Fruit fly (Drosophila melanogaster) whole organism, embryonic: ENCODE results near the gene opa.

Source experiments
- B-H1 ChIP-seq: fragments of 200-800 bp; sonication (Bioruptor generic); IDR thresholded peaks from 3 replicates; pipeline ENCODE4 v1.3.6; 2022; ENCODE audit warnings: missing biosample characterization, missing genetic modification characterization
- CG10565 ChIP-seq: fragments of 200-800 bp; sonication (Bioruptor generic); optimal IDR thresholded peaks from 3 replicates; lab custom pipeline; 2016; ENCODE audit warnings: missing biosample characterization, mild to moderate bottlenecking, missing genetic modification characterization
- CG10979 ChIP-seq: fragments of 200-800 bp; sonication (Bioruptor generic); optimal IDR thresholded peaks from 2 replicates; lab custom pipeline; 2018; ENCODE audit warnings: missing biosample characterization, mild to moderate bottlenecking, missing genetic modification characterization, moderate library complexity
- CG11723 ChIP-seq: fragments of 200-800 bp; sonication (Bioruptor generic); optimal IDR thresholded peaks from 2 replicates; lab custom pipeline; 2017; ENCODE audit warnings: missing biosample characterization, mild to moderate bottlenecking, missing genetic modification characterization
- CG1233 ChIP-seq: fragments of 200-800 bp; sonication (Bioruptor generic); optimal IDR thresholded peaks from 4 replicates; lab custom pipeline; 2018; ENCODE audit warnings: missing biosample characterization, mild to moderate bottlenecking, missing genetic modification characterization
- CG12769 ChIP-seq: fragments of 200-800 bp; sonication (Bioruptor generic); optimal IDR thresholded peaks from 2 replicates; lab custom pipeline; 2019; ENCODE audit warnings: missing biosample characterization, mild to moderate bottlenecking, missing genetic modification characterization, moderate library complexity
- CG13287 ChIP-seq: fragments of 200-800 bp; sonication (Bioruptor generic); IDR thresholded peaks from 2 replicates; pipeline ENCODE4 v1.3.6; 2022; ENCODE audit warnings: missing biosample characterization, missing genetic modification characterization; ENCODE audit not compliant: partially characterized antibody
- CG13424 ChIP-seq: fragments of 200-800 bp; sonication (Bioruptor generic); optimal IDR thresholded peaks from 2 replicates; lab custom pipeline; 2019; ENCODE audit warnings: missing biosample characterization, mild to moderate bottlenecking, missing genetic modification characterization, moderate library complexity
- CG13624 ChIP-seq: fragments of 200-800 bp; sonication (Bioruptor generic); optimal IDR thresholded peaks from 2 replicates; lab custom pipeline; 2016; ENCODE audit warnings: missing biosample characterization, missing genetic modification characterization
- CG14710 ChIP-seq: fragments of 200-800 bp; sonication (Bioruptor generic); optimal IDR thresholded peaks from 3 replicates; lab custom pipeline; 2019; ENCODE audit warnings: missing biosample characterization, mild to moderate bottlenecking, missing genetic modification characterization, moderate library complexity
- CG16815 ChIP-seq: fragments of 200-800 bp; sonication (Bioruptor generic); optimal IDR thresholded peaks from 3 replicates; lab custom pipeline; 2017; ENCODE audit warnings: missing biosample characterization, mild to moderate bottlenecking, missing genetic modification characterization
- CG1792 ChIP-seq: fragments of 200-800 bp; sonication (Bioruptor generic); optimal IDR thresholded peaks from 2 replicates; lab custom pipeline; 2016; ENCODE audit warnings: missing biosample characterization, missing genetic modification characterization
- CG2678 ChIP-seq: fragments of 200-800 bp; sonication (Bioruptor generic); optimal IDR thresholded peaks from 3 replicates; lab custom pipeline; 2019; ENCODE audit warnings: missing biosample characterization, mild to moderate bottlenecking, missing genetic modification characterization, moderate library complexity
- CG2875 ChIP-seq: fragments of 200-800 bp; sonication (Bioruptor generic); optimal IDR thresholded peaks from 2 replicates; lab custom pipeline; 2017; ENCODE audit warnings: missing biosample characterization, mild to moderate bottlenecking, missing genetic modification characterization, missing genetic modification reagents
- CG3065 ChIP-seq: fragments of 200-800 bp; sonication (Bioruptor generic); optimal IDR thresholded peaks from 2 replicates; lab custom pipeline; 2016; ENCODE audit warnings: missing biosample characterization, missing genetic modification characterization
- CG3163 ChIP-seq: fragments of 200-800 bp; sonication (Bioruptor generic); optimal IDR thresholded peaks from 3 replicates; lab custom pipeline; 2016; ENCODE audit warnings: missing biosample characterization, missing genetic modification characterization
- CG34422 ChIP-seq: fragments of 200-800 bp; sonication (Bioruptor generic); IDR thresholded peaks from 3 replicates; pipeline ENCODE4 v1.3.6; 2022; ENCODE audit warnings: missing biosample characterization, missing genetic modification characterization
- CG4360 ChIP-seq: fragments of 200-800 bp; sonication (Bioruptor generic); IDR thresholded peaks from 2 replicates; pipeline ENCODE4 v1.3.6; 2022; ENCODE audit warnings: missing biosample characterization, missing genetic modification characterization
- CG4404 ChIP-seq: fragments of 200-800 bp; sonication (Bioruptor generic); IDR thresholded peaks from 2 replicates; pipeline ENCODE4 v1.3.6; 2022; ENCODE audit warnings: missing biosample characterization, missing genetic modification characterization
- CG4707 ChIP-seq: fragments of 200-800 bp; sonication (Bioruptor generic); optimal IDR thresholded peaks from 2 replicates; lab custom pipeline; 2018; ENCODE audit warnings: missing biosample characterization, mild to moderate bottlenecking, missing genetic modification characterization, moderate library complexity
- CG4730 ChIP-seq: fragments of 200-800 bp; sonication (Bioruptor generic); IDR thresholded peaks from 2 replicates; pipeline ENCODE4 v1.3.6; 2022; ENCODE audit warnings: missing biosample characterization, missing genetic modification characterization
- CG5953 ChIP-seq: fragments of 200-800 bp; sonication (Bioruptor generic); IDR thresholded peaks from 2 replicates; pipeline ENCODE4 v1.3.6; 2022; ENCODE audit warnings: missing biosample characterization, missing genetic modification characterization
- CG6689 ChIP-seq: fragments of 200-800 bp; sonication (Bioruptor generic); IDR thresholded peaks from 2 replicates; pipeline ENCODE4 v1.3.6; 2022; ENCODE audit warnings: missing biosample characterization, missing genetic modification characterization
- CG6813 ChIP-seq: fragments of 200-800 bp; sonication (Bioruptor generic); optimal IDR thresholded peaks from 2 replicates; lab custom pipeline; 2017; ENCODE audit warnings: missing biosample characterization, missing genetic modification characterization, mild to moderate bottlenecking, moderate library complexity, missing genetic modification reagents
- CG7786 ChIP-seq: fragments of 200-800 bp; sonication (Bioruptor generic); optimal IDR thresholded peaks from 2 replicates; lab custom pipeline; 2016; ENCODE audit warnings: missing biosample characterization, missing genetic modification characterization
- CG7928 ChIP-seq: fragments of 200-800 bp; sonication (Bioruptor generic); optimal IDR thresholded peaks from 2 replicates; lab custom pipeline; 2017; ENCODE audit warnings: missing biosample characterization, mild to moderate bottlenecking, missing genetic modification characterization
- CG8765 ChIP-seq: fragments of 200-800 bp; sonication (Bioruptor generic); IDR thresholded peaks from 2 replicates; pipeline ENCODE4 v1.3.6; 2022; ENCODE audit warnings: missing biosample characterization, missing genetic modification characterization
- CkIIα-i1 ChIP-seq: fragments of 200-800 bp; sonication (Bioruptor generic); IDR thresholded peaks from 2 replicates; pipeline ENCODE4 v1.3.6; 2022; ENCODE audit warnings: missing biosample characterization, missing genetic modification characterization
- Dfd ChIP-seq, 2 experiments: fragments of >200 bp; optimal IDR thresholded peaks; 2 replicates each; lab custom pipeline; 2017; ENCODE audit warnings: missing biosample characterization in 2 of 2, missing genetic modification characterization in 2 of 2
- Dip3 ChIP-seq: fragments of 200-800 bp; sonication (Bioruptor generic); optimal IDR thresholded peaks from 3 replicates; lab custom pipeline; 2016; ENCODE audit warnings: missing biosample characterization, missing genetic modification characterization
- Dll ChIP-seq: fragments of 200-800 bp; sonication (Bioruptor generic); IDR thresholded peaks from 4 replicates; pipeline ENCODE4 v1.3.6; 2022; ENCODE audit warnings: missing biosample characterization, missing genetic modification characterization; ENCODE audit not compliant: partially characterized antibody
- Elba2 ChIP-seq: fragments of 200-800 bp; sonication (Bioruptor generic); optimal IDR thresholded peaks from 3 replicates; lab custom pipeline; 2016; ENCODE audit warnings: missing biosample characterization, missing genetic modification characterization
- Lhr ChIP-seq: fragments of 200-800 bp; sonication (Bioruptor generic); optimal IDR thresholded peaks from 3 replicates; lab custom pipeline; 2017; ENCODE audit warnings: mild to moderate bottlenecking, missing biosample characterization, missing genetic modification reagents, missing genetic modification characterization
- Six4 ChIP-seq: fragments of 200-800 bp; sonication (Bioruptor generic); optimal IDR thresholded peaks from 2 replicates; lab custom pipeline; 2016; ENCODE audit warnings: missing biosample characterization, missing genetic modification characterization
- Xbp1 ChIP-seq: fragments of 200-800 bp; sonication (Bioruptor generic); optimal IDR thresholded peaks from 3 replicates; lab custom pipeline; 2016; ENCODE audit warnings: missing biosample characterization, mild to moderate bottlenecking, missing genetic modification characterization
- al ChIP-seq: fragments of 200-800 bp; sonication (Bioruptor generic); IDR thresholded peaks from 2 replicates; pipeline ENCODE4 v1.3.6; 2022; ENCODE audit warnings: missing biosample characterization, missing genetic modification characterization
- ara ChIP-seq: fragments of 200-800 bp; sonication (Bioruptor generic); IDR thresholded peaks from 2 replicates; pipeline ENCODE4 v1.3.6; 2022; ENCODE audit warnings: missing biosample characterization, missing genetic modification characterization
- ash1 ChIP-seq: fragments of 200-800 bp; sonication (Bioruptor generic); optimal IDR thresholded peaks from 2 replicates; lab custom pipeline; 2018; ENCODE audit warnings: missing biosample characterization, mild to moderate bottlenecking, missing genetic modification characterization
- cad ChIP-seq: fragments of >200 bp; optimal IDR thresholded peaks from 2 replicates; lab custom pipeline; 2017; ENCODE audit warnings: missing biosample characterization, missing genetic modification characterization
- chn ChIP-seq: fragments of 200-800 bp; sonication (Bioruptor generic); optimal IDR thresholded peaks from 2 replicates; lab custom pipeline; 2016; ENCODE audit warnings: missing biosample characterization, missing genetic modification characterization
- crc ChIP-seq: fragments of 200-800 bp; sonication (Bioruptor generic); optimal IDR thresholded peaks from 2 replicates; lab custom pipeline; 2016; ENCODE audit warnings: missing biosample characterization, missing genetic modification characterization
- fu2 ChIP-seq: fragments of 200-800 bp; sonication (Bioruptor generic); optimal IDR thresholded peaks from 2 replicates; lab custom pipeline; 2016; ENCODE audit warnings: missing biosample characterization, missing genetic modification characterization
- grn ChIP-seq: fragments of 200-800 bp; sonication (Bioruptor generic); optimal IDR thresholded peaks from 3 replicates; lab custom pipeline; 2017; ENCODE audit warnings: missing biosample characterization, missing genetic modification characterization
- gro ChIP-seq: fragments of 200-800 bp; sonication (Bioruptor generic); optimal IDR thresholded peaks from 2 replicates; lab custom pipeline; 2016; ENCODE audit warnings: missing biosample characterization, missing genetic modification characterization
- lab ChIP-seq: fragments of 200-800 bp; sonication (Bioruptor generic); optimal IDR thresholded peaks from 3 replicates; lab custom pipeline; 2017; ENCODE audit warnings: missing biosample characterization, missing genetic modification characterization, mild to moderate bottlenecking, moderate library complexity, missing genetic modification reagents
- lilli ChIP-seq: fragments of 200-800 bp; sonication (Bioruptor generic); optimal IDR thresholded peaks from 3 replicates; lab custom pipeline; 2016; ENCODE audit warnings: missing biosample characterization, missing genetic modification characterization
- nerfin-1 ChIP-seq: fragments of 200-800 bp; sonication (Bioruptor generic); optimal IDR thresholded peaks from 3 replicates; lab custom pipeline; 2019; ENCODE audit warnings: missing biosample characterization, mild to moderate bottlenecking, missing genetic modification characterization, moderate library complexity
- ranshi ChIP-seq: fragments of 200-800 bp; sonication (Bioruptor generic); IDR thresholded peaks from 2 replicates; pipeline ENCODE4 v1.3.6; 2022; ENCODE audit warnings: missing biosample characterization, missing genetic modification characterization
- run ChIP-seq: fragments of 200-800 bp; sonication (Bioruptor generic); optimal IDR thresholded peaks from 3 replicates; lab custom pipeline; 2018; ENCODE audit warnings: missing biosample characterization, mild to moderate bottlenecking, missing genetic modification characterization
- sima ChIP-seq: fragments of 200-800 bp; sonication (Bioruptor generic); optimal IDR thresholded peaks from 2 replicates; lab custom pipeline; 2016; ENCODE audit warnings: missing biosample characterization, missing genetic modification characterization
- stwl ChIP-seq: fragments of 200-800 bp; sonication (Bioruptor generic); optimal IDR thresholded peaks from 3 replicates; lab custom pipeline; 2018; ENCODE audit warnings: missing biosample characterization, mild to moderate bottlenecking, missing genetic modification characterization, moderate library complexity
- tx ChIP-seq: fragments of 200-800 bp; sonication (Bioruptor generic); optimal IDR thresholded peaks from 2 replicates; lab custom pipeline; 2016; ENCODE audit warnings: missing biosample characterization, missing genetic modification characterization
- usp ChIP-seq: fragments of >200 bp; optimal IDR thresholded peaks from 2 replicates; lab custom pipeline; 2017; ENCODE audit warnings: missing biosample characterization, missing genetic modification characterization

The opa gene

DNA sequence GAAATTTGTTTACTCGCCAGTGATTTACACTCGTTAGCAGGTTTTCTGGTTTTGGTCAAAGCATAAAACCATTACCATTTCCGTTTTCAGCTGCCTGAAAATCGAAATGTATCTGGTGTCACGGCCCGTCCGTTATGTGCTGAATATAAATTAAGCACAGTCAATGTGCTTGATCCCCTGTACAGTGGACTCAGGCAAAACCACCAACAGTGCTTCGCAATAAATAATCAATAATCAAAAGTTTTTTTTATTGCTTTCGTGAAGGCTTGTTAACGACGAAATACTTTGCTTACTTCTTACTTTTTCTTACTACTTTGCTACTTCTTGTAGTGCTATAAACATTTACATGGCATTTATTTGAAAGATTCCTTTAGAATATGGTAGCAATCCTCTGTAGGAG lies 60.6 kb downstream of the opa start (continued):
- TF ChIP-seq CG2875 (GFP tag; lab: Kevin White, UChicago), result no peak
- no peak for TF ChIP-seq sima (GFP tag; lab: Kevin White, UChicago)
- no peak for TF ChIP-seq CG4360
- no peak for TF ChIP-seq CG3163 (GFP tag; lab: Kevin White, UChicago)
- no peak for TF ChIP-seq CG16815 (GFP tag; lab: Kevin White, UChicago)
- no peak for TF ChIP-seq CG6689 (GFP tag; lab: Robert Waterston, UW)
- TF ChIP-seq CG14710 (tag; lab: Kevin White, UChicago), result no peak
- TF ChIP-seq CG4707 (GFP tag; lab: Kevin White, UChicago), result no peak
- TF ChIP-seq CG13287, result no peak
- no peak for TF ChIP-seq tx (GFP tag; lab: Kevin White, UChicago)
- TF ChIP-seq CG6813, result no peak
- TF ChIP-seq CG4404 (GFP tag; lab: Robert Waterston, UW), result no peak
- no peak for TF ChIP-seq CG34422 (GFP tag; lab: Robert Waterston, UW)
- peak; percentile 4 for TF ChIP-seq CG10979
- no peak for TF ChIP-seq chn
- TF ChIP-seq run (tag; lab: Kevin White, UChicago), result no peak
- no peak for TF ChIP-seq Six4 (GFP tag; lab: Kevin White, UChicago)
- TF ChIP-seq CG12769 (tag; lab: Kevin White, UChicago), result no peak
- TF ChIP-seq nerfin-1 (tag; lab: Kevin White, UChicago), result no peak
- no peak for TF ChIP-seq CG11723 (GFP tag; lab: Kevin White, UChicago)
- no peak for TF ChIP-seq CG5953
- no peak for TF ChIP-seq Elba2 (GFP tag; lab: Kevin White, UChicago)
- TF ChIP-seq CG1792 (GFP tag; lab: Kevin White, UChicago), result no peak
- TF ChIP-seq CG4730 (GFP tag; lab: Robert Waterston, UW), result no peak
- TF ChIP-seq CG13624 (GFP tag; lab: Kevin White, UChicago), result peak; percentile 11
- TF ChIP-seq stwl, result no peak
- no peak for TF ChIP-seq Xbp1 (GFP tag; lab: Kevin White, UChicago)
- 0 out of 2 replicates have a peak, but pooled peaks have one; percentile 5 for TF ChIP-seq al (GFP tag; lab: Robert Waterston, UW)
- TF ChIP-seq Lhr (GFP tag; lab: Kevin White, UChicago), result no peak
- no peak for TF ChIP-seq lab (GFP tag; lab: Kevin White, UChicago)
- TF ChIP-seq CG13424 (tag; lab: Kevin White, UChicago), result no peak
- no peak for TF ChIP-seq ara (GFP tag; lab: Robert Waterston, UW)
- no peak for TF ChIP-seq crc (GFP tag; lab: Kevin White, UChicago)
- TF ChIP-seq B-H1 (GFP tag; lab: Robert Waterston, UW), result no peak
- no peak for TF ChIP-seq CkIIα-i1 (GFP tag; lab: Robert Waterston, UW)
- TF ChIP-seq usp (GFP tag; lab: Kevin White, UChicago), result no peak
- no peak for TF ChIP-seq fu2
- TF ChIP-seq ranshi, result 0 out of 2 replicates have a peak, but pooled peaks have one; percentile 33
- TF ChIP-seq gro (GFP tag; lab: Kevin White, UChicago), result no peak
- no peak for TF ChIP-seq grn (GFP tag; lab: Kevin White, UChicago)
- no peak for TF ChIP-seq cad (GFP tag; lab: Kevin White, UChicago)
- no peak for TF ChIP-seq Dip3
- no peak for TF ChIP-seq CG1233
- no peak for TF ChIP-seq CG8765 (GFP tag; lab: Robert Waterston, UW)
- TF ChIP-seq CG7786 (GFP tag; lab: Kevin White, UChicago), result no peak
- no peak for TF ChIP-seq ash1 (GFP tag; lab: Kevin White, UChicago)
- no peak for TF ChIP-seq CG7928
- no peak for TF ChIP-seq CG10565 (GFP tag; lab: Kevin White, UChicago)
- TF ChIP-seq CG2678 (tag; lab: Kevin White, UChicago), result peak; percentile 11
- TF ChIP-seq CG3065, result no peak
- no peak for TF ChIP-seq Dll
- peak; percentile 23 for TF ChIP-seq lilli (GFP tag; lab: Kevin White, UChicago)
- no peak for TF ChIP-seq Dfd (GFP tag; optimal IDR thresholded peaks at IDR 0.05; lab: Kevin White, UChicago)
